Worm (Caenorhabditis elegans) whole organism, young adult: ENCODE measurements around the gene phdh-1.

ENCODE experiments used
- B0019.2 ChIP-seq: fragments of 200-800 bp; sonication (Bioruptor generic); conservative IDR thresholded peaks from 2 replicates; pipeline ENCODE4 v1.3.6; 2022; ENCODE audit warnings: missing genetic modification reagents, missing genetic modification characterization, missing compliant biosample characterization
- D2030.7 ChIP-seq: fragments of 200-800 bp; sonication (Bioruptor generic); IDR thresholded peaks from 2 replicates; pipeline ENCODE4 v1.3.6; 2022; ENCODE audit warnings: missing genetic modification reagents, missing genetic modification characterization, missing compliant biosample characterization
- F55B11.4 ChIP-seq: sonication (generic microtip); optimal IDR thresholded peaks from 2 replicates; lab custom pipeline; 2016; ENCODE audit warnings: missing compliant biosample characterization, missing genetic modification characterization, borderline replicate concordance; ENCODE audit not compliant: insufficient read depth
- Y79H2A.3 ChIP-seq: fragments of 200-800 bp; sonication (Bioruptor generic); conservative IDR thresholded peaks from 2 replicates; pipeline ENCODE4 v1.3.6; 2022; ENCODE audit warnings: missing genetic modification reagents, missing genetic modification characterization, missing compliant biosample characterization
- ceh-27 ChIP-seq: fragments of 200-800 bp; sonication (Bioruptor generic); optimal IDR thresholded peaks from 2 replicates; lab custom pipeline; 2018; ENCODE audit warnings: mild to moderate bottlenecking, missing genetic modification characterization, moderate library complexity, missing compliant biosample characterization
- hlh-12 ChIP-seq: sonication (generic microtip); optimal IDR thresholded peaks from 2 replicates; lab custom pipeline; 2016; ENCODE audit warnings: missing genetic modification characterization, missing compliant biosample characterization
- lin-54 ChIP-seq: fragments of 200-800 bp; sonication (Bioruptor generic); optimal IDR thresholded peaks from 2 replicates; lab custom pipeline; 2018; ENCODE audit warnings: mild to moderate bottlenecking, missing genetic modification characterization, missing compliant biosample characterization
- madf-8 ChIP-seq: fragments of 200-800 bp; sonication (Bioruptor generic); conservative IDR thresholded peaks from 2 replicates; pipeline ENCODE4 v1.3.6; 2022; ENCODE audit warnings: missing genetic modification reagents, missing genetic modification characterization, missing compliant biosample characterization
- mel-28 ChIP-seq: sonication (generic microtip); optimal IDR thresholded peaks from 2 replicates; lab custom pipeline; 2016; ENCODE audit warnings: borderline replicate concordance, mild to moderate bottlenecking, missing genetic modification characterization, missing compliant biosample characterization
- nfya-1 ChIP-seq: sonication (generic microtip); optimal IDR thresholded peaks from 2 replicates; lab custom pipeline; 2017; ENCODE audit warnings: antibody characterized with exemption, missing compliant biosample characterization, missing genetic modification characterization, borderline replicate concordance; ENCODE audit not compliant: insufficient read depth
- nhr-90 ChIP-seq: sonication (generic microtip); optimal IDR thresholded peaks from 2 replicates; lab custom pipeline; 2016; ENCODE audit warnings: missing genotype, mild to moderate bottlenecking, missing genetic modification characterization, missing compliant biosample characterization
- pha-4 ChIP-seq: fragments of 150-350 bp; sonication (generic microtip); optimal IDR thresholded peaks from 2 replicates; lab custom pipeline; 2014; ENCODE audit warnings: missing biosample characterization, missing genetic modification reagents, missing genetic modification characterization
- sea-2 ChIP-seq: fragments of 200-800 bp; sonication (Bioruptor generic); IDR thresholded peaks from 2 replicates; pipeline ENCODE4 v1.3.6; 2022; ENCODE audit warnings: missing genetic modification characterization, missing compliant biosample characterization

DNA sequence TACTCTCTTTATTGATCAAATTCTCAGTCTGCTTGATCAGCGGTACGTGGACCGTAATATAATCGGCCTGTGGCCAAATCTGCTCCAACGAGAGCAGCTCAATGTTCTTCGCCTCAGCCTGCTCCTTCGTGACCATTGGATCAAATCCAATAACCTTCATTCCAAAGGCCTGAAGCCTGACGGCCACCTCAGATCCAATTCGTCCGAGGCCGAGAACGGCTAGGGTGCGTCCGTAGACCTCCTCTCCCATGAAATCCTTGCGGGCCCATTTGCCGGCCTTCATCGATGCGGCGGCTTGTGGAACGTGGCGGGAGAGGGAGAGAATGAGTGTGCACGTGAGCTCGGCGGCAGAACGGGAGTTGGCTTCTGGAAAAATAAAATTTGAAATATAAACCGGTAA is 816 bp downstream of the phdh-1 start:
- TF ChIP-seq sea-2 (no peak), B0019.2 (GFP tag; lab: Robert Waterston, UW) (no peak), D2030.7 (GFP tag; lab: Robert Waterston, UW) (no peak), nhr-90 (tag; lab: Kevin White, UChicago) (no peak), F55B11.4 (tag; lab: Kevin White, UChicago) (no peak), mel-28 (no peak), ceh-27 (GFP tag; lab: Kevin White, UChicago) (no peak), Y79H2A.3 (no peak), lin-54 (GFP tag; lab: Kevin White, UChicago) (no peak), nfya-1 (tag; lab: Kevin White, UChicago) (no peak), pha-4 (tag; lab: Kevin White, UChicago) (no peak), madf-8 (GFP tag; lab: Robert Waterston, UW) (no peak), hlh-12 (tag; lab: Kevin White, UChicago) (no peak)
